Fruit fly (Drosophila melanogaster): ENCODE results near the gene CG13033.

Gene CG13033

dm6 chr3L:16556523-16556922, 11.1 kb upstream of the CG13033 start, which contains the start of gene CG4229:
TSS of gene CG4229 (plus strand) at chr3L:16556823.
- TF ChIP-seq CG9948 (tag; optimal IDR thresholded peaks at IDR 0.05), result no peak

- TF ChIP-seq Ets98B (GFP tag; IDR thresholded peaks at IDR 0.05) (no peak), rn (GFP tag; IDR thresholded peaks at IDR 0.05) (no peak), CG34367 (tag; optimal IDR thresholded peaks at IDR 0.05) (no peak), Pif1A (GFP tag; optimal IDR thresholded peaks at IDR 0.05) (no peak), Pif1B (GFP tag; optimal IDR thresholded peaks at IDR 0.05) (no peak), CG8301 (tag; optimal IDR thresholded peaks at IDR 0.05) (no peak), fd96Ca (GFP tag; IDR thresholded peaks at IDR 0.05) (no peak), EcR (GFP tag; optimal IDR thresholded peaks at IDR 0.05) (no peak), CG15710 (tag; optimal IDR thresholded peaks at IDR 0.05) (no peak), D1 (tag; optimal IDR thresholded peaks at IDR 0.05) (no peak), CG17806 (tag; optimal IDR thresholded peaks at IDR 0.05) (no peak), CG10348 (GFP tag; IDR thresholded peaks at IDR 0.05) (no peak), CG13204 (GFP tag; optimal IDR thresholded peaks at IDR 0.05) (no peak), CG14655 (GFP tag; optimal IDR thresholded peaks at IDR 0.05) (no peak), CG4496 (GFP tag; IDR thresholded peaks at IDR 0.05) (no peak)
Measured at dm6 chr3L:16546159-16546558, 731 bp upstream of the CG13033 start.

dm6 chr3L:16544220-16544619, 1.2 kb downstream of the CG13033 start:
- TF ChIP-seq CG34367 (tag; optimal IDR thresholded peaks at IDR 0.05), result no peak
- TF ChIP-seq CG8159 (tag; optimal IDR thresholded peaks at IDR 0.05), result no peak
- no peak for TF ChIP-seq CG15710 (tag; optimal IDR thresholded peaks at IDR 0.05)
- no peak for TF ChIP-seq CG4496 (GFP tag; IDR thresholded peaks at IDR 0.05)
- no peak for TF ChIP-seq CG13204 (GFP tag; optimal IDR thresholded peaks at IDR 0.05)
- no peak for TF ChIP-seq EcR (GFP tag; optimal IDR thresholded peaks at IDR 0.05)
- TF ChIP-seq CG9948 (tag; optimal IDR thresholded peaks at IDR 0.05), result no peak
- TF ChIP-seq CG32121 (GFP tag; IDR thresholded peaks at IDR 0.05), result no peak
- no peak for TF ChIP-seq CG14655 (GFP tag; optimal IDR thresholded peaks at IDR 0.05)
- no peak for TF ChIP-seq CG17806 (tag; optimal IDR thresholded peaks at IDR 0.05)
- TF ChIP-seq Pif1B (GFP tag; optimal IDR thresholded peaks at IDR 0.05), result no peak
- TF ChIP-seq rn (GFP tag; IDR thresholded peaks at IDR 0.05), result no peak
- no peak for TF ChIP-seq Snoo (tag; optimal IDR thresholded peaks at IDR 0.05)
- TF ChIP-seq Ets98B (GFP tag; IDR thresholded peaks at IDR 0.05), result no peak
- TF ChIP-seq gl (tag; optimal IDR thresholded peaks at IDR 0.05), result no peak
- no peak for TF ChIP-seq CG10348 (GFP tag; IDR thresholded peaks at IDR 0.05)
- TF ChIP-seq Pif1A (GFP tag; optimal IDR thresholded peaks at IDR 0.05), result no peak

dm6 chr3L:16542998-16543624, 2.3 kb downstream of the CG13033 start, which contains the start of gene CG43373:
TSS of gene CG43373 (minus strand) at chr3L:16543370.
- TF ChIP-seq fd96Ca (GFP tag; IDR thresholded peaks at IDR 0.05), result 0 out of 3 replicates have a peak, but pooled peaks have one; percentile 17
- no peak for TF ChIP-seq D1 (tag; optimal IDR thresholded peaks at IDR 0.05)

dm6 chr3L:16533932-16534331, 11.5 kb downstream of the CG13033 start:
- peak; percentile 17 for TF ChIP-seq CG14655 (GFP tag; optimal IDR thresholded peaks at IDR 0.05)
- no peak for TF ChIP-seq CG4496 (GFP tag; IDR thresholded peaks at IDR 0.05)
- TF ChIP-seq CG12605 (GFP tag; IDR thresholded peaks at IDR 0.05), result no peak
- TF ChIP-seq CG9948 (tag; optimal IDR thresholded peaks at IDR 0.05), result no peak
- no peak for TF ChIP-seq CG32121 (GFP tag; IDR thresholded peaks at IDR 0.05)
- peak; percentile 28 for TF ChIP-seq CG8301 (tag; optimal IDR thresholded peaks at IDR 0.05)
- TF ChIP-seq CG8159 (tag; optimal IDR thresholded peaks at IDR 0.05), result peak; percentile 38
- TF ChIP-seq CG13204 (GFP tag; optimal IDR thresholded peaks at IDR 0.05), result no peak

- peak; percentile 44 for TF ChIP-seq CG14655 (GFP tag; optimal IDR thresholded peaks at IDR 0.05)
- peak; percentile 55 for TF ChIP-seq CG8159 (tag; optimal IDR thresholded peaks at IDR 0.05)
- no peak for TF ChIP-seq CG34367 (tag; optimal IDR thresholded peaks at IDR 0.05)
Measured at dm6 chr3L:16497198-16497701, 48.2 kb downstream of the CG13033 start, which contains the start of gene st. TSS of gene st (plus strand) at chr3L:16497651.

dm6 chr3L:16495989-16496797, 49.2 kb downstream of the CG13033 start, which contains the start of gene CG42514:
TSS of gene CG42514 (minus strand) at chr3L:16496236.
- TF ChIP-seq D1 (tag; optimal IDR thresholded peaks at IDR 0.05), result peak; percentile 75
- TF ChIP-seq CG34367 (tag; optimal IDR thresholded peaks at IDR 0.05), result no peak

Measured in whole organism, pupa.